Worm (Caenorhabditis elegans): ENCODE results near the gene C37E2.3.
A peak's percentile ranks its signal among the peaks of the same experiment; 100 is the strongest.

C37E2.3 gene

DNA sequence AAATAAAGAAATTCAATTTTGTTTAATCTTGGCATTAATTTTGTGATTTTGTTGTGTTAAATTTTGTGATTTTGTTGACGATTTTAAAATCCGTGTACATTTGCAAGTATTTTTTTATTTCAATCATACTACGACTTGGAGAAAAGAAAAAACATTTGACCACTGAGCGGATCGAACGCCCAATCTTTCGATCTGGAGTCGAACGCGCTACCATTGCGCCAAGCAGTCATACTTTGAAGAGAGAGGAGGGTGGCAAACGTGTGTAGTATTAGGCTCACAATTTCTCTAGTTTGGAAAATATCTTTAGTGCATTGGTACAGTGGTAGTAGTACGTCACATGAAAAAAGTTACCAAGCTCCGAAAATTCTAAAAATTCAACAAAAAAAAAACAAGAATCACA, 48.5 kb downstream of the C37E2.3 start:
- TF ChIP-seq ceh-82 (tag; optimal IDR thresholded peaks at IDR 0.05) (no peak), duxl-1 (tag; optimal IDR thresholded peaks at IDR 0.05; ENCODE audit: poor library complexity) (peak; percentile 61), madf-5 (GFP tag; IDR thresholded peaks at IDR 0.05) (0 out of 4 replicates have a peak, but pooled peaks of 1 of the 2 experiments have one; percentile 50), unc-130 (GFP tag; optimal IDR thresholded peaks at IDR 0.05) (no peak), mes-2 (tag; optimal IDR thresholded peaks at IDR 0.05; ENCODE audit: poor library complexity, severe bottlenecking) (no peak), nhr-11 (tag; optimal IDR thresholded peaks at IDR 0.05) (peak; percentile 14), Y105C5A.15 (GFP tag; IDR thresholded peaks at IDR 0.05) (peak; percentile 48; the same call in 1 of the 2 replicates), lin-15B (tag; optimal IDR thresholded peaks at IDR 0.05) (no peak), daf-8 (GFP tag; IDR thresholded peaks at IDR 0.05) (0 out of 2 replicates have a peak, but pooled peaks have one; percentile 49), ceh-44 (GFP tag; IDR thresholded peaks at IDR 0.05) (peak; percentile 76; the same call in 1 of the 2 replicates), daf-19 (GFP tag; conservative IDR thresholded peaks at IDR 0.05) (no peak), aly-2 (tag; optimal IDR thresholded peaks at IDR 0.05) (no peak), fos-1 (tag; optimal IDR thresholded peaks at IDR 0.05) (no peak), dmd-6 (GFP tag; IDR thresholded peaks at IDR 0.05) (peak; percentile 50; the same call in 1 of the 2 replicates), lim-7 (GFP tag; IDR thresholded peaks at IDR 0.05) (peak; percentile 89), pha-4 (GFP tag; IDR thresholded peaks at IDR 0.05) (peak; percentile 71; the same call in 1 of the 2 replicates), pha-4 (tag; optimal IDR thresholded peaks at IDR 0.05) (no peak), daf-12 (tag; optimal IDR thresholded peaks at IDR 0.05) (no peak), dmd-8 (GFP tag; IDR thresholded peaks at IDR 0.05) (0 out of 2 replicates have a peak, but pooled peaks have one; percentile 64), arid-1 (GFP tag; conservative IDR thresholded peaks at IDR 0.05) (no peak), nhr-6 (tag; optimal IDR thresholded peaks at IDR 0.05) (peak; percentile 60), nhr-41 (GFP tag; IDR thresholded peaks at IDR 0.05) (0 out of 2 replicates have a peak, but pooled peaks have one; percentile 25), daf-16 (GFP tag; optimal IDR thresholded peaks at IDR 0.05) (peak in 1 of 2 experiments; percentile 68), daf-16 (tag; optimal IDR thresholded peaks at IDR 0.05) (peak; percentile 59), Y48G9A.11 (GFP tag; IDR thresholded peaks at IDR 0.05) (no peak), rbr-2 (tag; optimal IDR thresholded peaks at IDR 0.05) (peak; percentile 25), Y5F2A.4 (GFP tag; optimal IDR thresholded peaks at IDR 0.05) (no peak), nhr-25 (tag; optimal IDR thresholded peaks at IDR 0.05; ENCODE audit: borderline replicate concordance, insufficient read depth) (no peak), nhr-28 (tag; optimal IDR thresholded peaks at IDR 0.05) (no peak), R02D3.7 (tag; optimal IDR thresholded peaks at IDR 0.05) (no peak), lir-3 (tag; optimal IDR thresholded peaks at IDR 0.05) (no peak), egl-27 (tag; optimal IDR thresholded peaks at IDR 0.05) (no peak), nhr-48 (tag; optimal IDR thresholded peaks at IDR 0.05) (peak; percentile 20), nhr-102 (tag; optimal IDR thresholded peaks at IDR 0.05) (peak; percentile 42), snpc-1.2 (GFP tag; IDR thresholded peaks at IDR 0.05) (peak; percentile 47; the same call in 1 of the 2 replicates), ztf-7 (tag; optimal IDR thresholded peaks at IDR 0.05) (peak; percentile 28), ceh-20 (GFP tag; IDR thresholded peaks at IDR 0.05) (no peak), tra-1 (GFP tag; IDR thresholded peaks at IDR 0.05) (peak; percentile 48; the same call in 1 of the 2 replicates), F37D6.2 (tag; optimal IDR thresholded peaks at IDR 0.05) (no peak), lin-13 (GFP tag; optimal IDR thresholded peaks at IDR 0.05) (peak; percentile 61), fkh-10 (GFP tag; optimal IDR thresholded peaks at IDR 0.05) (no peak), F26F4.8 (GFP tag; conservative IDR thresholded peaks at IDR 0.05) (peak; percentile 88), F10B5.3 (tag; optimal IDR thresholded peaks at IDR 0.05) (no peak), spr-3 (GFP tag; optimal IDR thresholded peaks at IDR 0.05) (no peak), hif-1 (tag; optimal IDR thresholded peaks at IDR 0.05) (no peak), zip-11 (GFP tag; IDR thresholded peaks at IDR 0.05) (no peak), ces-1 (GFP tag; optimal IDR thresholded peaks at IDR 0.05) (no peak)

Data from whole organism, L4 larva.